Worm (Caenorhabditis elegans) whole organism, L3 larva: ENCODE results near the gene Y61B8B.3.

Experiments used
- R02D3.7 ChIP-seq: fragments of 150-350 bp; optimal IDR thresholded peaks from 2 replicates; lab custom pipeline; 2014; ENCODE audit warnings: missing biosample characterization, missing genetic modification characterization
- ZK546.5 ChIP-seq: sonication (generic microtip); optimal IDR thresholded peaks from 2 replicates; lab custom pipeline; 2017; ENCODE audit warnings: missing biosample characterization, missing genetic modification characterization
- aly-2 ChIP-seq: fragments of 150-350 bp; optimal IDR thresholded peaks from 2 replicates; lab custom pipeline; 2014; ENCODE audit warnings: missing biosample characterization, missing genetic modification characterization
- ama-1 ChIP-seq: fragments of 150-350 bp; optimal IDR thresholded peaks from 2 replicates; lab custom pipeline; 2018
- ceh-16 ChIP-seq: sonication (generic microtip); optimal IDR thresholded peaks from 2 replicates; lab custom pipeline; 2017; ENCODE audit warnings: missing biosample characterization, missing genetic modification characterization
- ceh-28 ChIP-seq: fragments of 150-350 bp; optimal IDR thresholded peaks from 2 replicates; lab custom pipeline; 2014; ENCODE audit warnings: missing biosample characterization, missing genetic modification reagents, missing genetic modification characterization
- ceh-82 ChIP-seq: fragments of 150-350 bp; optimal IDR thresholded peaks from 2 replicates; lab custom pipeline; 2014; ENCODE audit warnings: missing biosample characterization, missing genetic modification characterization
- ceh-9 ChIP-seq: sonication (generic microtip); optimal IDR thresholded peaks from 2 replicates; lab custom pipeline; 2018; ENCODE audit warnings: missing biosample characterization, missing genetic modification characterization
- daf-12 ChIP-seq: fragments of 150-350 bp; optimal IDR thresholded peaks from 2 replicates; lab custom pipeline; 2014; ENCODE audit warnings: missing biosample characterization, missing genetic modification reagents, missing genetic modification characterization
- egl-27 ChIP-seq: sonication (generic microtip); optimal IDR thresholded peaks from 4 replicates; lab custom pipeline; 2017; ENCODE audit warnings: missing biosample characterization, missing genetic modification reagents, missing genetic modification characterization
- egl-5 ChIP-seq: fragments of 150-350 bp; optimal IDR thresholded peaks from 2 replicates; lab custom pipeline; 2017; ENCODE audit warnings: missing biosample characterization, missing genetic modification reagents, missing genetic modification characterization, inconsistent platforms
- elt-1 ChIP-seq: fragments of 150-350 bp; optimal IDR thresholded peaks from 2 replicates; lab custom pipeline; 2014; ENCODE audit warnings: missing biosample characterization, missing genetic modification characterization
- elt-2 ChIP-seq: sonication (generic microtip); optimal IDR thresholded peaks from 2 replicates; lab custom pipeline; 2016; ENCODE audit warnings: missing genetic modification reagents, mild to moderate bottlenecking, missing genetic modification characterization, missing compliant biosample characterization
- eor-1 ChIP-seq, 2 experiments: fragments of 150-350 bp; optimal IDR thresholded peaks; 2 replicates each; lab custom pipeline; 2014 to 2018; ENCODE audit warnings: missing biosample characterization in 2 of 2, missing genetic modification characterization in 2 of 2
- fkh-10 ChIP-seq: sonication (generic microtip); optimal IDR thresholded peaks from 2 replicates; lab custom pipeline; 2017; ENCODE audit warnings: missing biosample characterization, missing genetic modification reagents, missing genetic modification characterization
- fkh-2 ChIP-seq: fragments of 150-350 bp; optimal IDR thresholded peaks from 2 replicates; lab custom pipeline; 2014; ENCODE audit warnings: missing biosample characterization, missing genetic modification reagents, missing genetic modification characterization
- fos-1 ChIP-seq: fragments of 150-350 bp; optimal IDR thresholded peaks from 2 replicates; lab custom pipeline; 2014; ENCODE audit warnings: missing biosample characterization, missing genetic modification characterization
- hmg-11 ChIP-seq: sonication (generic microtip); optimal IDR thresholded peaks from 2 replicates; lab custom pipeline; 2016; ENCODE audit warnings: missing genetic modification characterization, missing compliant biosample characterization
- jun-1 ChIP-seq: fragments of 150-350 bp; optimal IDR thresholded peaks from 2 replicates; lab custom pipeline; 2014; ENCODE audit warnings: missing biosample characterization, missing genetic modification reagents, missing genetic modification characterization
- lin-15B ChIP-seq: fragments of 150-350 bp; optimal IDR thresholded peaks from 2 replicates; lab custom pipeline; 2014; ENCODE audit warnings: missing biosample characterization, missing genetic modification characterization
- lin-39 ChIP-seq: fragments of 150-350 bp; optimal IDR thresholded peaks from 2 replicates; lab custom pipeline; 2018; ENCODE audit warnings: missing biosample characterization, missing genetic modification reagents, missing genetic modification characterization
- lsy-12 ChIP-seq: sonication (generic microtip); optimal IDR thresholded peaks from 2 replicates; lab custom pipeline; 2016; ENCODE audit warnings: mild to moderate bottlenecking, missing genetic modification characterization, missing compliant biosample characterization
- mml-1 ChIP-seq: fragments of 150-350 bp; sonication (generic microtip); optimal IDR thresholded peaks from 3 replicates; lab custom pipeline; 2014; ENCODE audit warnings: missing biosample characterization, missing genetic modification characterization
- nfya-1 ChIP-seq: sonication (generic microtip); optimal IDR thresholded peaks from 2 replicates; lab custom pipeline; 2017; ENCODE audit warnings: missing genetic modification characterization, mild to moderate bottlenecking, missing compliant biosample characterization, antibody characterized with exemption, moderate library complexity; ENCODE audit not compliant: insufficient read depth
- nhr-12 ChIP-seq: fragments of 150-350 bp; optimal IDR thresholded peaks from 2 replicates; lab custom pipeline; 2014; ENCODE audit warnings: missing biosample characterization, missing genetic modification characterization
- nhr-237 ChIP-seq: fragments of 150-350 bp; optimal IDR thresholded peaks from 2 replicates; lab custom pipeline; 2014; ENCODE audit warnings: missing biosample characterization, missing genetic modification characterization
- nhr-28 ChIP-seq: fragments of 150-350 bp; optimal IDR thresholded peaks from 2 replicates; lab custom pipeline; 2014; ENCODE audit warnings: missing biosample characterization, missing genetic modification characterization
- nhr-43 ChIP-seq: sonication (generic microtip); optimal IDR thresholded peaks from 2 replicates; lab custom pipeline; 2016; ENCODE audit warnings: mild to moderate bottlenecking, missing genetic modification characterization, missing compliant biosample characterization; ENCODE audit not compliant: poor library complexity, severe bottlenecking
- nhr-67 ChIP-seq: fragments of 150-350 bp; optimal IDR thresholded peaks from 2 replicates; lab custom pipeline; 2014; ENCODE audit warnings: missing biosample characterization, missing genetic modification characterization
- nhr-76 ChIP-seq: fragments of 150-350 bp; sonication (generic microtip); optimal IDR thresholded peaks from 5 replicates; lab custom pipeline; 2014; ENCODE audit warnings: missing biosample characterization, missing genetic modification characterization
- pha-4 ChIP-seq: fragments of 150-350 bp; optimal IDR thresholded peaks from 2 replicates; lab custom pipeline; 2014; ENCODE audit warnings: missing biosample characterization, missing genetic modification reagents, missing genetic modification characterization
- pqm-1 ChIP-seq: fragments of 150-350 bp; optimal IDR thresholded peaks from 2 replicates; lab custom pipeline; 2017; ENCODE audit warnings: missing biosample characterization, missing genetic modification characterization, inconsistent platforms
- sea-2 ChIP-seq: fragments of 150-350 bp; sonication (generic microtip); optimal IDR thresholded peaks from 4 replicates; lab custom pipeline; 2014; ENCODE audit warnings: missing biosample characterization, missing genetic modification reagents, missing genetic modification characterization
- snpc-4 ChIP-seq: fragments of 150-350 bp; optimal IDR thresholded peaks from 2 replicates; lab custom pipeline; 2014; ENCODE audit warnings: missing biosample characterization, missing genetic modification characterization
- tbx-2 ChIP-seq: sonication (generic microtip); optimal IDR thresholded peaks from 2 replicates; lab custom pipeline; 2016; ENCODE audit warnings: mild to moderate bottlenecking, missing genetic modification characterization, missing compliant biosample characterization
- unc-39 ChIP-seq: sonication (generic microtip); optimal IDR thresholded peaks from 4 replicates; lab custom pipeline; 2017; ENCODE audit warnings: missing biosample characterization, missing genetic modification characterization
- unc-62 ChIP-seq: fragments of 150-350 bp; sonication (generic microtip); optimal IDR thresholded peaks from 4 replicates; lab custom pipeline; 2014; ENCODE audit warnings: missing biosample characterization, missing genetic modification reagents, missing genetic modification characterization
- zag-1 ChIP-seq: fragments of 150-350 bp; optimal IDR thresholded peaks from 2 replicates; lab custom pipeline; 2014; ENCODE audit warnings: missing biosample characterization, missing genetic modification characterization
- ztf-4 ChIP-seq: fragments of 150-350 bp; optimal IDR thresholded peaks from 2 replicates; lab custom pipeline; 2014; ENCODE audit warnings: missing biosample characterization, missing genetic modification characterization

Y61B8B.3 gene

DNA sequence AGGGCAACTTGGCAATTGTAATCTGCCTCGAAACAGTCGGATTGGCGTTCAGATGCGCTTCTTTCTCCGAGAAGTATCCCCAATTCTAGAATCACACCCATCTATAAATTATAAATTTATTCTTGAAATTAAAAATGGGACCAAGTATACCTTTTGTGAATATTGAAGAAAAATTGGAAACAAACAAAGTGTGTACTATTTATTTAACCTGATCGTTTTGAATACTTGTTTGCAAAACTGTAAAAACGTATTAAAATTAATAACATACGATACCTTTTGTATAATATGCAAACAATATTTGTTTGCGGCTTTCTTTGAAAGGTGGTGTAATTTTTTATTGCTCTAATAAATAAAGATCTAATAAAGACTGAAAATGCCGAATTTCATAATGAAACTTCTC, at the start of gene Y61B8B.3:
Gene Y61B8B.3, minus strand, starts transcription at position 101 of the 400 bp plus-strand sequence.
- TF ChIP-seq mml-1 (tag; lab: Kevin White, UChicago) (no peak), lin-39 (tag; lab: Kevin White, UChicago) (no peak), nhr-76 (no peak), snpc-4 (tag; lab: Kevin White, UChicago) (no peak), fkh-2 (tag; lab: Kevin White, UChicago) (no peak), ceh-9 (tag; lab: Kevin White, UChicago) (no peak), egl-27 (no peak), elt-1 (tag; lab: Kevin White, UChicago) (no peak), ZK546.5 (no peak), lsy-12 (no peak), unc-39 (tag; lab: Kevin White, UChicago) (no peak), zag-1 (tag; lab: Kevin White, UChicago) (no peak), ceh-16 (tag; lab: Kevin White, UChicago) (no peak), nhr-43 (tag; lab: Kevin White, UChicago) (no peak), nhr-237 (no peak), ceh-82 (tag; lab: Kevin White, UChicago) (no peak)

- TF ChIP-seq unc-62 (GFP tag; lab: Kevin White, UChicago) (no peak), ceh-9 (tag; lab: Kevin White, UChicago) (no peak), ama-1 (lab: Kevin White, UChicago) (no peak), ztf-4 (no peak), pha-4 (tag; lab: Kevin White, UChicago) (peak; percentile 80), hmg-11 (tag; lab: Kevin White, UChicago) (no peak), snpc-4 (tag; lab: Kevin White, UChicago) (no peak), nhr-28 (no peak), nhr-12 (tag; lab: Kevin White, UChicago) (no peak), ceh-28 (tag; lab: Kevin White, UChicago) (no peak), daf-12 (tag; lab: Kevin White, UChicago) (no peak), tbx-2 (tag; lab: Kevin White, UChicago) (no peak), fkh-2 (tag; lab: Kevin White, UChicago) (no peak), elt-2 (tag; lab: Kevin White, UChicago) (peak; percentile 93), fkh-10 (GFP tag; lab: Kevin White, UChicago) (no peak), R02D3.7 (no peak), ceh-16 (tag; lab: Kevin White, UChicago) (no peak), lsy-12 (no peak), ceh-82 (tag; lab: Kevin White, UChicago) (no peak), lin-15B (tag; lab: Kevin White, UChicago) (no peak), egl-27 (no peak), pqm-1 (tag; lab: Kevin White, UChicago) (peak; percentile 80), nhr-43 (tag; lab: Kevin White, UChicago) (no peak), aly-2 (tag; lab: Kevin White, UChicago) (no peak), nfya-1 (tag; lab: Kevin White, UChicago) (no peak), nhr-67 (tag; lab: Kevin White, UChicago) (no peak), nhr-237 (no peak), eor-1 (tag; optimal IDR thresholded peaks at IDR 0.05; lab: Kevin White, UChicago) (no peak), sea-2 (GFP tag; lab: Kevin White, UChicago) (no peak), jun-1 (tag; lab: Kevin White, UChicago) (peak; percentile 51), lin-39 (tag; lab: Kevin White, UChicago) (no peak), nhr-76 (no peak), fos-1 (tag; lab: Kevin White, UChicago) (no peak), zag-1 (tag; lab: Kevin White, UChicago) (no peak)
Measured at ce11 chrV:17352827-17353373, 40.6 kb upstream of the Y61B8B.3 start, which contains the start of the genes fbxa-134 and F47H4.2. fbxa-134 (minus strand) TSS chrV:17352870. F47H4.2 (plus strand) TSS chrV:17353323.

ce11 chrV:17350093-17350492, 37.8 kb upstream of the Y61B8B.3 start, which contains the start of gene lsy-27:
lsy-27 (minus strand) TSS chrV:17350193.
- TF ChIP-seq nhr-237 (no peak), fkh-10 (GFP tag; lab: Kevin White, UChicago) (no peak), snpc-4 (tag; lab: Kevin White, UChicago) (no peak), jun-1 (tag; lab: Kevin White, UChicago) (no peak), ZK546.5 (no peak), fos-1 (tag; lab: Kevin White, UChicago) (no peak), aly-2 (tag; lab: Kevin White, UChicago) (no peak), ceh-82 (tag; lab: Kevin White, UChicago) (no peak), egl-5 (tag; lab: Kevin White, UChicago) (no peak), unc-62 (GFP tag; lab: Kevin White, UChicago) (no peak)
